Fruit fly (Drosophila melanogaster): ENCODE data around the gene Ubc87F.

Gene Ubc87F

DNA sequence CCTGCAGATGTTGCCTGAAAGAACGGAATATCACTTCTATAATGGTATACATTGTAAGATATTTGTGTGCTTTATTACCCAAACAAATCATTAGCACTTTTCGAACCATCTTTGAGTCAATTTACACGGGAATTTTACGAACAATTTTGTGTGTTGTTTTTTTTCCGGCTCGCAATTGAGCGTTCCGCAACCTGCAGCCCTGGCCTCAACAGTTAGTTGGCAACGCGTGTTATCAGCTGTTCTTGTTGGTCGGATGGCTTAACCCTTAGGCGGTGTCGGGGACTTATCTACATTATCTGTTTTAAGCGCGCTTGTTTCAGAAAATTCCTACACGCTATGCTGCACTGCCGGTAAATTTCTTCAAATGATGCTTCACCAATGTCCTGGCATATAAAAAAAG is 7.3 kb downstream of the Ubc87F start (continued):
- TF ChIP-seq CG2116 (GFP tag; optimal IDR thresholded peaks at IDR 0.05), result peak; percentile 26
- TF ChIP-seq pum (GFP tag; optimal IDR thresholded peaks at IDR 0.05), result no peak
- no peak for TF ChIP-seq hkb (optimal IDR thresholded peaks at IDR 0.05)
- TF ChIP-seq hkb (GFP tag; IDR thresholded peaks at IDR 0.05), result 0 out of 2 replicates have a peak, but pooled peaks have one; percentile 15
- TF ChIP-seq slp2 (GFP tag; optimal IDR thresholded peaks at IDR 0.05), result no peak
- 0 out of 3 replicates have a peak, but pooled peaks have one; percentile 26 for TF ChIP-seq Optix (GFP tag; IDR thresholded peaks at IDR 0.05)
- TF ChIP-seq nerfin-1 (tag; optimal IDR thresholded peaks at IDR 0.05), result peak; percentile 19
- TF ChIP-seq CG18619 (GFP tag; optimal IDR thresholded peaks at IDR 0.05), result no peak
- TF ChIP-seq CG34224 (GFP tag; IDR thresholded peaks at IDR 0.05; ENCODE audit: partially characterized antibody), result 0 out of 3 replicates have a peak, but pooled peaks have one; percentile 26
- TF ChIP-seq Rfx (GFP tag; IDR thresholded peaks at IDR 0.05), result peak; percentile 47
- TF ChIP-seq zfh1 (GFP tag; IDR thresholded peaks at IDR 0.05), result peak; percentile 45; the same call in 1 of the 3 replicates
- TF ChIP-seq row (GFP tag; IDR thresholded peaks at IDR 0.05), result peak; percentile 89
- peak; percentile 34; the same call in 1 of the 3 replicates for TF ChIP-seq Dbx (GFP tag; IDR thresholded peaks at IDR 0.05)
- TF ChIP-seq bsh (GFP tag; optimal IDR thresholded peaks at IDR 0.05), result no peak
- TF ChIP-seq MBD-R2 (GFP tag; IDR thresholded peaks at IDR 0.05), result peak; percentile 99
- peak; percentile 19 for TF ChIP-seq CG12391 (tag; optimal IDR thresholded peaks at IDR 0.05)
- no peak for TF ChIP-seq sisA (GFP tag; IDR thresholded peaks at IDR 0.05)
- peak; percentile 60 for TF ChIP-seq CG11504 (tag; optimal IDR thresholded peaks at IDR 0.05)
- peak in 1 of 2 experiments; percentile 12 for TF ChIP-seq Hr78 (GFP tag; optimal IDR thresholded peaks at IDR 0.05)
- peak; percentile 94 for TF ChIP-seq CG7928 (GFP tag; optimal IDR thresholded peaks at IDR 0.05)
- peak; percentile 4 for TF ChIP-seq CG17829 (tag; optimal IDR thresholded peaks at IDR 0.05)
- peak; percentile 8 for TF ChIP-seq Hsf (GFP tag; optimal IDR thresholded peaks at IDR 0.05)
- TF ChIP-seq CG17385 (GFP tag; optimal IDR thresholded peaks at IDR 0.05), result peak; percentile 7
- no peak for TF ChIP-seq Dad (GFP tag; optimal IDR thresholded peaks at IDR 0.05)
- no peak for TF ChIP-seq lola (GFP tag; optimal IDR thresholded peaks at IDR 0.05)
- peak; percentile 1 for TF ChIP-seq sug (tag; optimal IDR thresholded peaks at IDR 0.05)
- TF ChIP-seq Med (GFP tag), result peak; percentile 48
- TF ChIP-seq sna (GFP tag; IDR thresholded peaks at IDR 0.05; ENCODE audit: partially characterized antibody), result 0 out of 2 replicates have a peak, but pooled peaks have one; percentile 26
- TF ChIP-seq lilli (GFP tag; optimal IDR thresholded peaks at IDR 0.05), result peak; percentile 27
- peak; percentile 13 for TF ChIP-seq CG18599 (GFP tag; optimal IDR thresholded peaks at IDR 0.05)
- TF ChIP-seq gcm (GFP tag; optimal IDR thresholded peaks at IDR 0.05), result peak; percentile 12
- 0 out of 2 replicates have a peak, but pooled peaks have one; percentile 36 for TF ChIP-seq CG32767 (GFP tag; IDR thresholded peaks at IDR 0.05)
- peak; percentile 3 for TF ChIP-seq CG8388 (GFP tag; optimal IDR thresholded peaks at IDR 0.05)
- no peak for TF ChIP-seq CG9727 (GFP tag; optimal IDR thresholded peaks at IDR 0.05)
- TF ChIP-seq CG4424 (GFP tag; optimal IDR thresholded peaks at IDR 0.05), result peak; percentile 33
- peak; percentile 52 for TF ChIP-seq sqz (GFP tag; optimal IDR thresholded peaks at IDR 0.05)
- TF ChIP-seq bbx (GFP tag; IDR thresholded peaks at IDR 0.05; ENCODE audit: partially characterized antibody), result peak; percentile 56
- TF ChIP-seq CG30403 (GFP tag; optimal IDR thresholded peaks at IDR 0.05), result peak; percentile 16
- peak; percentile 30; the same call in 1 of the 2 replicates for TF ChIP-seq CG10366 (GFP tag; IDR thresholded peaks at IDR 0.05)
- peak; percentile 40; the same call in 1 of the 3 replicates for TF ChIP-seq vnd (GFP tag; IDR thresholded peaks at IDR 0.05; ENCODE audit: partially characterized antibody)
- TF ChIP-seq CG34422 (GFP tag; IDR thresholded peaks at IDR 0.05), result peak; percentile 81; the same call in 1 of the 3 replicates
- no peak for TF ChIP-seq kni (GFP tag; optimal IDR thresholded peaks at IDR 0.05)
- TF ChIP-seq CG14710 (tag; optimal IDR thresholded peaks at IDR 0.05), result peak; percentile 9
- TF ChIP-seq Xbp1 (GFP tag; optimal IDR thresholded peaks at IDR 0.05), result peak; percentile 2
- peak; percentile 15 for TF ChIP-seq CG9797 (GFP tag; optimal IDR thresholded peaks at IDR 0.05)
- TF ChIP-seq pita (GFP tag; optimal IDR thresholded peaks at IDR 0.05), result no peak
- TF ChIP-seq ERR (GFP tag; optimal IDR thresholded peaks at IDR 0.05), result peak; percentile 12
- TF ChIP-seq al (GFP tag; IDR thresholded peaks at IDR 0.05), result 0 out of 2 replicates have a peak, but pooled peaks have one; percentile 7
- no peak for TF ChIP-seq abd-A (tag; optimal IDR thresholded peaks at IDR 0.05)

Measured in whole organism, embryonic.